Comparison of ENCODE assay signal across 1 fruit fly cellular context in the genomic region with DNA sequence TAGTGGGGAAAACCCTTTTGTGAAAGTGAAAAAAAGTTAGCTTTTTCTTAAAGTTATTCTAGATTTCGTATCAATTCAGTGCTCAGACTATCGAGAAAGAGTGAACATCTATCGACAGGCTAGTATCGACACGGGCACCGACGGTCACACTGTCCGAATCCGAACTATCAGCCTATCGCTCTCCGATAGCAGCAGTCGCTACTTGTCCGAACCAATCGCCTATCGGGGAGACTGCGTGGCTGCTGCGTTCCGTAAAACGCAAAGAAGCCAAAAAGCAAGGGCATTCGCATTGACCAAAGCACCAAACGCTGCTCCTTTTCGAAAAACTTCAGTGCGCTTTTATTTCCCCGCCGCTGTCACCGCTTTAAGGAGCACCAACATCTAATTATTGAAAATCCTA.
TF ChIP-seq lines count a peak whose summit lies in the region.

A gene (plus strand): TSS at position 190 of the 400 bp plus-strand sequence.

TF ChIP-seq in whole organism, embryonic, 481 proteins besides CTCF, POLR2A, EP300 and RAD21 (continued from another document and continues in another):
- TF ChIP-seq CG34224 (GFP tag; IDR thresholded peaks at IDR 0.05; lab: Robert Waterston, UW; ENCODE audit: partially characterized antibody) (peak; percentile 96), CG7357 (GFP tag; IDR thresholded peaks at IDR 0.05; lab: Robert Waterston, UW) (no peak), CG9215 (GFP tag; IDR thresholded peaks at IDR 0.05; lab: Robert Waterston, UW) (peak; percentile 48; the same call in 1 of the 2 replicates), H2.0 (GFP tag; IDR thresholded peaks at IDR 0.05; lab: Robert Waterston, UW) (0 out of 2 replicates have a peak, but pooled peaks have one; percentile 12), az2 (GFP tag; optimal IDR thresholded peaks at IDR 0.05; lab: Kevin White, UChicago) (no peak), CG31224 (GFP tag; IDR thresholded peaks at IDR 0.05; lab: Robert Waterston, UW) (no peak), disco-r (GFP tag; optimal IDR thresholded peaks at IDR 0.05; lab: Kevin White, UChicago) (no peak), Fer3 (tag; optimal IDR thresholded peaks at IDR 0.05; lab: Kevin White, UChicago) (peak; percentile 10), sob (GFP tag; IDR thresholded peaks at IDR 0.05; lab: Robert Waterston, UW) (peak; percentile 56), CG10654 (GFP tag; optimal IDR thresholded peaks at IDR 0.05; lab: Kevin White, UChicago) (no peak), CG11247 (GFP tag; IDR thresholded peaks at IDR 0.05; lab: Robert Waterston, UW) (peak; percentile 33; the same call in 1 of the 2 replicates), CG18011 (GFP tag; optimal IDR thresholded peaks at IDR 0.05; lab: Kevin White, UChicago) (no peak), CG2120 (GFP tag; optimal IDR thresholded peaks at IDR 0.05; lab: Kevin White, UChicago) (peak; percentile 46), jigr1 (GFP tag; IDR thresholded peaks at IDR 0.05; lab: Robert Waterston, UW) (no peak), Hr78 (GFP tag; optimal IDR thresholded peaks at IDR 0.05; lab: Kevin White, UChicago) (no peak), Dip3 (GFP tag; optimal IDR thresholded peaks at IDR 0.05; lab: Kevin White, UChicago) (peak; percentile 6), CG34376 (GFP tag; optimal IDR thresholded peaks at IDR 0.05; lab: Kevin White, UChicago) (no peak), Bdp1 (GFP tag; optimal IDR thresholded peaks at IDR 0.05; lab: Kevin White, UChicago) (no peak), CG6854 (GFP tag; optimal IDR thresholded peaks at IDR 0.05; lab: Kevin White, UChicago) (no peak), CG10979 (tag; optimal IDR thresholded peaks at IDR 0.05; lab: Kevin White, UChicago) (no peak), HmgZ (tag; optimal IDR thresholded peaks at IDR 0.05; lab: Kevin White, UChicago) (peak; percentile 56), hth (optimal IDR thresholded peaks at IDR 0.05; lab: Kevin White, UChicago) (no peak), Bteb2 (GFP tag; optimal IDR thresholded peaks at IDR 0.05; lab: Kevin White, UChicago) (no peak), CG14710 (tag; optimal IDR thresholded peaks at IDR 0.05; lab: Kevin White, UChicago) (peak; percentile 41), corto (GFP tag; optimal IDR thresholded peaks at IDR 0.05; lab: Kevin White, UChicago) (no peak), CG7839 (tag; optimal IDR thresholded peaks at IDR 0.05; lab: Kevin White, UChicago) (peak; percentile 27), CG12942 (GFP tag; optimal IDR thresholded peaks at IDR 0.05; lab: Kevin White, UChicago) (peak; percentile 12), CG10274 (GFP tag; optimal IDR thresholded peaks at IDR 0.05; lab: Kevin White, UChicago) (no peak), gro (GFP tag; optimal IDR thresholded peaks at IDR 0.05; lab: Kevin White, UChicago) (peak; percentile 39), Side (GFP tag; optimal IDR thresholded peaks at IDR 0.05; lab: Kevin White, UChicago) (peak; percentile 48), lab (GFP tag; optimal IDR thresholded peaks at IDR 0.05; lab: Kevin White, UChicago) (peak; percentile 64), Lpt (GFP tag; optimal IDR thresholded peaks at IDR 0.05; lab: Kevin White, UChicago) (no peak), fru (optimal IDR thresholded peaks at IDR 0.05; lab: Kevin White, UChicago) (no peak), scrt (GFP tag; optimal IDR thresholded peaks at IDR 0.05; lab: Kevin White, UChicago) (no peak), maf-S (GFP tag; optimal IDR thresholded peaks at IDR 0.05; lab: Kevin White, UChicago) (peak; percentile 21), CG2875 (GFP tag; optimal IDR thresholded peaks at IDR 0.05; lab: Kevin White, UChicago) (no peak), CG6272 (GFP tag; IDR thresholded peaks at IDR 0.05; lab: Robert Waterston, UW) (peak; percentile 55), ttk (GFP tag; IDR thresholded peaks at IDR 0.05; lab: Robert Waterston, UW) (no peak), CG16863 (GFP tag; optimal IDR thresholded peaks at IDR 0.05; lab: Kevin White, UChicago) (no peak), CG9797 (GFP tag; optimal IDR thresholded peaks at IDR 0.05; lab: Kevin White, UChicago) (peak; percentile 75), ci (GFP tag; IDR thresholded peaks at IDR 0.05; lab: Robert Waterston, UW) (peak; percentile 65; the same call in 2 of the 3 replicates), dmrt99B (tag; optimal IDR thresholded peaks at IDR 0.05; lab: Kevin White, UChicago) (no peak), CG4854 (GFP tag; optimal IDR thresholded peaks at IDR 0.05; lab: Kevin White, UChicago) (no peak), Lhr (GFP tag; optimal IDR thresholded peaks at IDR 0.05; lab: Kevin White, UChicago) (peak; percentile 16), Hey (tag; optimal IDR thresholded peaks at IDR 0.05; lab: Kevin White, UChicago) (no peak), CG17912 (GFP tag; optimal IDR thresholded peaks at IDR 0.05; lab: Kevin White, UChicago) (no peak), croc (GFP tag; conservative IDR thresholded peaks at IDR 0.05; lab: Robert Waterston, UW) (no peak), Atf-2 (GFP tag; optimal IDR thresholded peaks at IDR 0.05; lab: Kevin White, UChicago) (no peak), abd-A (tag; optimal IDR thresholded peaks at IDR 0.05; lab: Kevin White, UChicago) (no peak), ato (GFP tag; IDR thresholded peaks at IDR 0.05; lab: Robert Waterston, UW; ENCODE audit: partially characterized antibody) (peak; percentile 97), row (GFP tag; IDR thresholded peaks at IDR 0.05; lab: Robert Waterston, UW) (peak; percentile 87), pzg (GFP tag; optimal IDR thresholded peaks at IDR 0.05; lab: Kevin White, UChicago) (peak; percentile 92), D (optimal IDR thresholded peaks at IDR 0.05; lab: Kevin White, UChicago) (no peak), D (GFP tag; optimal IDR thresholded peaks at IDR 0.05; lab: Kevin White, UChicago) (no peak), CG12219 (GFP tag; optimal IDR thresholded peaks at IDR 0.05; lab: Kevin White, UChicago) (no peak), crp (GFP tag; optimal IDR thresholded peaks at IDR 0.05; lab: Kevin White, UChicago) (peak in 1 of 2 experiments; percentile 7), Rfx (GFP tag; IDR thresholded peaks at IDR 0.05; lab: Robert Waterston, UW) (peak; percentile 71), p53 (GFP tag; optimal IDR thresholded peaks at IDR 0.05; lab: Kevin White, UChicago) (no peak), nau (GFP tag; optimal IDR thresholded peaks at IDR 0.05; lab: Kevin White, UChicago) (no peak), B-H1 (GFP tag; IDR thresholded peaks at IDR 0.05; lab: Robert Waterston, UW) (no peak), CG6813 (GFP tag; optimal IDR thresholded peaks at IDR 0.05; lab: Kevin White, UChicago) (no peak), CG3838 (GFP tag; optimal IDR thresholded peaks at IDR 0.05; lab: Kevin White, UChicago) (no peak), Taf1 (GFP tag; IDR thresholded peaks at IDR 0.05; lab: Robert Waterston, UW) (no peak), Dek (tag; optimal IDR thresholded peaks at IDR 0.05; lab: Kevin White, UChicago) (peak; percentile 7), unc-4 (GFP tag; IDR thresholded peaks at IDR 0.05; lab: Robert Waterston, UW; ENCODE audit: partially characterized antibody) (peak; percentile 97), gcm2 (GFP tag; optimal IDR thresholded peaks at IDR 0.05; lab: Kevin White, UChicago) (no peak), ERR (GFP tag; optimal IDR thresholded peaks at IDR 0.05; lab: Kevin White, UChicago) (no peak), D19B (GFP tag; optimal IDR thresholded peaks at IDR 0.05; lab: Kevin White, UChicago) (no peak), CG13424 (tag; optimal IDR thresholded peaks at IDR 0.05; lab: Kevin White, UChicago) (no peak), CG6689 (GFP tag; IDR thresholded peaks at IDR 0.05; lab: Robert Waterston, UW) (no peak), Fer2 (tag; optimal IDR thresholded peaks at IDR 0.05; lab: Kevin White, UChicago) (no peak), dm (GFP tag; optimal IDR thresholded peaks at IDR 0.05; lab: Kevin White, UChicago) (no peak), eve (GFP tag; optimal IDR thresholded peaks at IDR 0.05; lab: Kevin White, UChicago) (no peak), CG2129 (GFP tag; IDR thresholded peaks at IDR 0.05; lab: Robert Waterston, UW; ENCODE audit: partially characterized antibody) (peak; percentile 91), CG8281 (tag; optimal IDR thresholded peaks at IDR 0.05; lab: Kevin White, UChicago) (no peak), CG4707 (GFP tag; optimal IDR thresholded peaks at IDR 0.05; lab: Kevin White, UChicago) (no peak), MBD-R2 (GFP tag; IDR thresholded peaks at IDR 0.05; lab: Robert Waterston, UW) (peak; percentile 71), CG13123 (GFP tag; optimal IDR thresholded peaks at IDR 0.05; lab: Kevin White, UChicago) (no peak), CG14860 (GFP tag; IDR thresholded peaks at IDR 0.05; lab: Robert Waterston, UW; ENCODE audit: partially characterized antibody) (peak; percentile 94), ssp (GFP tag; IDR thresholded peaks at IDR 0.05; lab: Robert Waterston, UW) (peak; percentile 44; the same call in 1 of the 2 replicates), CG33213 (GFP tag; optimal IDR thresholded peaks at IDR 0.05; lab: Kevin White, UChicago) (peak; percentile 24), Trl (optimal IDR thresholded peaks at IDR 0.05; lab: Kevin White, UChicago) (no peak), Trl (GFP tag; optimal IDR thresholded peaks at IDR 0.05; lab: Kevin White, UChicago) (no peak), pum (GFP tag; optimal IDR thresholded peaks at IDR 0.05; lab: Kevin White, UChicago) (no peak), CG15479 (GFP tag; optimal IDR thresholded peaks at IDR 0.05; lab: Kevin White, UChicago) (no peak), klu (GFP tag; IDR thresholded peaks at IDR 0.05; lab: Robert Waterston, UW) (no peak), CG4404 (GFP tag; IDR thresholded peaks at IDR 0.05; lab: Robert Waterston, UW) (no peak), Optix (GFP tag; IDR thresholded peaks at IDR 0.05; lab: Robert Waterston, UW) (no peak), CG32767 (GFP tag; IDR thresholded peaks at IDR 0.05; lab: Robert Waterston, UW) (peak; percentile 17; the same call in 1 of the 2 replicates), CG8388 (GFP tag; optimal IDR thresholded peaks at IDR 0.05; lab: Kevin White, UChicago) (no peak), CG17829 (tag; optimal IDR thresholded peaks at IDR 0.05; lab: Kevin White, UChicago) (peak; percentile 34), Aef1 (GFP tag; IDR thresholded peaks at IDR 0.05; lab: Robert Waterston, UW) (no peak), CG30020 (tag; optimal IDR thresholded peaks at IDR 0.05; lab: Kevin White, UChicago) (peak; percentile 46), Xrp1 (GFP tag; IDR thresholded peaks at IDR 0.05; lab: Robert Waterston, UW) (0 out of 2 replicates have a peak, but pooled peaks have one; percentile 15), CG7372 (GFP tag; IDR thresholded peaks at IDR 0.05; lab: Robert Waterston, UW) (no peak), sd (tag; optimal IDR thresholded peaks at IDR 0.05; lab: Kevin White, UChicago) (no peak), CG11085 (GFP tag; IDR thresholded peaks at IDR 0.05; lab: Robert Waterston, UW) (peak; percentile 43; the same call in 1 of the 2 replicates), CG31388 (GFP tag; optimal IDR thresholded peaks at IDR 0.05; lab: Kevin White, UChicago) (no peak), CG14050 (GFP tag; IDR thresholded peaks at IDR 0.05; lab: Robert Waterston, UW) (no peak), CG11504 (tag; optimal IDR thresholded peaks at IDR 0.05; lab: Kevin White, UChicago) (peak; percentile 21), Hmr (GFP tag; optimal IDR thresholded peaks at IDR 0.05; lab: Kevin White, UChicago) (peak; percentile 58), zfh2 (GFP tag; optimal IDR thresholded peaks at IDR 0.05; lab: Kevin White, UChicago) (no peak), Dp (GFP tag; optimal IDR thresholded peaks at IDR 0.05; lab: Kevin White, UChicago) (peak; percentile 31), CG32532 (GFP tag; IDR thresholded peaks at IDR 0.05; lab: Robert Waterston, UW) (peak; percentile 65), CoRest (tag; optimal IDR thresholded peaks at IDR 0.05; lab: Kevin White, UChicago) (peak; percentile 30), hkb (optimal IDR thresholded peaks at IDR 0.05; lab: Kevin White, UChicago) (no peak), hkb (GFP tag; IDR thresholded peaks at IDR 0.05; lab: Robert Waterston, UW) (no peak), vfl (GFP tag; optimal IDR thresholded peaks at IDR 0.05; lab: Kevin White, UChicago) (no peak), lola (GFP tag; optimal IDR thresholded peaks at IDR 0.05; lab: Kevin White, UChicago) (no peak), ind (GFP tag; optimal IDR thresholded peaks at IDR 0.05; lab: Kevin White, UChicago) (peak; percentile 4), nmo (GFP tag; optimal IDR thresholded peaks at IDR 0.05; lab: Kevin White, UChicago) (peak; percentile 43), wdn (GFP tag; IDR thresholded peaks at IDR 0.05; lab: Robert Waterston, UW) (no peak), CG5180 (GFP tag; optimal IDR thresholded peaks at IDR 0.05; lab: Kevin White, UChicago) (no peak), MESR4 (GFP tag; optimal IDR thresholded peaks at IDR 0.05; lab: Kevin White, UChicago) (peak; percentile 66), CG12659 (GFP tag; optimal IDR thresholded peaks at IDR 0.05; lab: Kevin White, UChicago) (peak; percentile 52), CG3281 (GFP tag; optimal IDR thresholded peaks at IDR 0.05; lab: Kevin White, UChicago) (no peak), repo (GFP tag; optimal IDR thresholded peaks at IDR 0.05; lab: Kevin White, UChicago) (no peak), lmd (GFP tag; IDR thresholded peaks at IDR 0.05; lab: Robert Waterston, UW) (peak; percentile 21; the same call in 1 of the 2 replicates), CG12391 (tag; optimal IDR thresholded peaks at IDR 0.05; lab: Kevin White, UChicago) (no peak), crol (GFP tag; IDR thresholded peaks at IDR 0.05; lab: Robert Waterston, UW) (no peak), zfh1 (GFP tag; IDR thresholded peaks at IDR 0.05; lab: Robert Waterston, UW) (0 out of 3 replicates have a peak, but pooled peaks have one; percentile 24), CG11723 (GFP tag; optimal IDR thresholded peaks at IDR 0.05; lab: Kevin White, UChicago) (no peak), lov (optimal IDR thresholded peaks at IDR 0.05; lab: Kevin White, UChicago) (no peak), lov (GFP tag; IDR thresholded peaks at IDR 0.05; lab: Robert Waterston, UW) (no peak), tgo (GFP tag; IDR thresholded peaks at IDR 0.05; lab: Robert Waterston, UW) (no peak), CG6683 (GFP tag; optimal IDR thresholded peaks at IDR 0.05; lab: Kevin White, UChicago) (no peak), Sin3A (optimal IDR thresholded peaks at IDR 0.05; lab: Kevin White, UChicago) (peak; percentile 30), run (tag; optimal IDR thresholded peaks at IDR 0.05; lab: Kevin White, UChicago) (no peak), tna (GFP tag; IDR thresholded peaks at IDR 0.05; lab: Robert Waterston, UW; ENCODE audit: partially characterized antibody) (peak; percentile 95), grau (tag; optimal IDR thresholded peaks at IDR 0.05; lab: Kevin White, UChicago) (peak; percentile 26)
